Fruit fly (Drosophila melanogaster) whole organism, embryonic: Measurements from ENCODE around the gene yellow-e3.

Experiments
- Ada2b ChIP-seq: fragments of 200-800 bp; sonication (Bioruptor generic); IDR thresholded peaks from 2 replicates; pipeline ENCODE4 v1.3.6; 2022; ENCODE audit warnings: missing biosample characterization, missing genetic modification characterization
- Asciz ChIP-seq: fragments of 200-800 bp; sonication (Bioruptor generic); optimal IDR thresholded peaks from 2 replicates; lab custom pipeline; 2017; ENCODE audit warnings: missing biosample characterization, mild to moderate bottlenecking, missing genetic modification characterization, missing genetic modification reagents
- Bgb ChIP-seq: fragments of 200-800 bp; sonication (Bioruptor generic); IDR thresholded peaks from 2 replicates; pipeline ENCODE4 v1.3.6; 2022; ENCODE audit warnings: missing biosample characterization, missing genetic modification characterization; ENCODE audit not compliant: partially characterized antibody
- Bteb2 ChIP-seq: fragments of 200-800 bp; sonication (Bioruptor generic); optimal IDR thresholded peaks from 2 replicates; lab custom pipeline; 2016; ENCODE audit warnings: missing biosample characterization, missing genetic modification characterization
- CG10274 ChIP-seq: fragments of 200-800 bp; sonication (Bioruptor generic); optimal IDR thresholded peaks from 3 replicates; lab custom pipeline; 2017; ENCODE audit warnings: missing biosample characterization, mild to moderate bottlenecking, missing genetic modification characterization
- CG10654 ChIP-seq: fragments of 200-800 bp; sonication (Bioruptor generic); optimal IDR thresholded peaks from 2 replicates; lab custom pipeline; 2016; ENCODE audit warnings: missing biosample characterization, missing genetic modification characterization
- CG11695 ChIP-seq: fragments of 200-800 bp; sonication (Bioruptor generic); IDR thresholded peaks from 3 replicates; pipeline ENCODE4 v1.3.6; 2022; ENCODE audit warnings: missing biosample characterization, missing genetic modification characterization
- CG12071 ChIP-seq: fragments of 200-800 bp; sonication (Bioruptor generic); optimal IDR thresholded peaks from 3 replicates; lab custom pipeline; 2018; ENCODE audit warnings: missing biosample characterization, mild to moderate bottlenecking, missing genetic modification characterization
- CG17359 ChIP-seq: fragments of 200-800 bp; sonication (Bioruptor generic); optimal IDR thresholded peaks from 3 replicates; lab custom pipeline; 2018; ENCODE audit warnings: missing biosample characterization, mild to moderate bottlenecking, missing genetic modification characterization, moderate library complexity
- CG1792 ChIP-seq: fragments of 200-800 bp; sonication (Bioruptor generic); optimal IDR thresholded peaks from 2 replicates; lab custom pipeline; 2016; ENCODE audit warnings: missing biosample characterization, missing genetic modification characterization
- CG18764 ChIP-seq: fragments of 200-800 bp; sonication (Bioruptor generic); optimal IDR thresholded peaks from 3 replicates; lab custom pipeline; 2016; ENCODE audit warnings: missing biosample characterization, missing genetic modification characterization
- CG2120 ChIP-seq: fragments of 200-800 bp; sonication (Bioruptor generic); optimal IDR thresholded peaks from 3 replicates; lab custom pipeline; 2016; ENCODE audit warnings: missing biosample characterization, missing genetic modification characterization
- CG2129 ChIP-seq: fragments of 200-800 bp; sonication (Bioruptor generic); IDR thresholded peaks from 2 replicates; pipeline ENCODE4 v1.3.6; 2022; ENCODE audit warnings: missing biosample characterization, missing genetic modification characterization; ENCODE audit not compliant: partially characterized antibody
- CG2202 ChIP-seq: fragments of 200-800 bp; sonication (Bioruptor generic); optimal IDR thresholded peaks from 2 replicates; lab custom pipeline; 2018; ENCODE audit warnings: missing biosample characterization, mild to moderate bottlenecking, missing genetic modification characterization
- CG32767 ChIP-seq: fragments of 200-800 bp; sonication (Bioruptor generic); IDR thresholded peaks from 2 replicates; pipeline ENCODE4 v1.3.6; 2022; ENCODE audit warnings: missing biosample characterization, missing genetic modification characterization
- CG33213 ChIP-seq: fragments of 200-800 bp; sonication (Bioruptor generic); optimal IDR thresholded peaks from 3 replicates; lab custom pipeline; 2016; ENCODE audit warnings: missing biosample characterization, missing genetic modification characterization
- CG3407 ChIP-seq: fragments of 200-800 bp; sonication (Bioruptor generic); optimal IDR thresholded peaks from 2 replicates; lab custom pipeline; 2018; ENCODE audit warnings: missing biosample characterization, mild to moderate bottlenecking, missing genetic modification characterization
- CG4404 ChIP-seq: fragments of 200-800 bp; sonication (Bioruptor generic); IDR thresholded peaks from 2 replicates; pipeline ENCODE4 v1.3.6; 2022; ENCODE audit warnings: missing biosample characterization, missing genetic modification characterization
- CG4820 ChIP-seq: fragments of 200-800 bp; sonication (Bioruptor generic); optimal IDR thresholded peaks from 3 replicates; lab custom pipeline; 2016; ENCODE audit warnings: missing biosample characterization, missing genetic modification characterization
- CG7745 ChIP-seq: fragments of 200-800 bp; sonication (Bioruptor generic); optimal IDR thresholded peaks from 2 replicates; lab custom pipeline; 2018; ENCODE audit warnings: missing biosample characterization, mild to moderate bottlenecking, missing genetic modification characterization, moderate library complexity
- CG7839 ChIP-seq: fragments of 200-800 bp; sonication (Bioruptor generic); optimal IDR thresholded peaks from 3 replicates; lab custom pipeline; 2018; ENCODE audit warnings: missing biosample characterization, mild to moderate bottlenecking, missing genetic modification characterization, moderate library complexity
- CG7963 ChIP-seq: fragments of 200-800 bp; sonication (Bioruptor generic); IDR thresholded peaks from 3 replicates; pipeline ENCODE4 v1.3.6; 2022; ENCODE audit warnings: missing biosample characterization, missing genetic modification characterization; ENCODE audit not compliant: partially characterized antibody
- CG9609 ChIP-seq: fragments of 200-800 bp; sonication (Bioruptor generic); optimal IDR thresholded peaks from 3 replicates; lab custom pipeline; 2016; ENCODE audit warnings: missing biosample characterization, missing genetic modification characterization
- Dfd ChIP-seq, 2 experiments: fragments of >200 bp; optimal IDR thresholded peaks; 2 replicates each; lab custom pipeline; 2017; ENCODE audit warnings: missing biosample characterization in 2 of 2, missing genetic modification characterization in 2 of 2
- Dp ChIP-seq: fragments of 200-800 bp; sonication (Bioruptor generic); optimal IDR thresholded peaks from 2 replicates; lab custom pipeline; 2018; ENCODE audit warnings: missing biosample characterization, mild to moderate bottlenecking, missing genetic modification characterization, moderate library complexity
- Drgx ChIP-seq: fragments of 200-800 bp; sonication (Bioruptor generic); IDR thresholded peaks from 2 replicates; pipeline ENCODE4 v1.3.6; 2022; ENCODE audit warnings: missing biosample characterization, missing genetic modification characterization
- E2f1 ChIP-seq: fragments of 200-800 bp; sonication (Bioruptor generic); IDR thresholded peaks from 2 replicates; pipeline ENCODE4 v1.3.6; 2022; ENCODE audit warnings: missing biosample characterization, missing genetic modification characterization
- Eip74EF ChIP-seq, 2 experiments: fragments of 200-800 bp in 1 of 2; fragments of >200 bp in 1 of 2; sonication (Bioruptor generic) in 1 of 2; optimal IDR thresholded peaks; 2 replicates each; lab custom pipeline; 2017 to 2019; ENCODE audit warnings: missing biosample characterization in 2 of 2, missing genetic modification characterization in 2 of 2, mild to moderate bottlenecking in 1 of 2, moderate library complexity in 1 of 2
- Fer3 ChIP-seq: fragments of 200-800 bp; sonication (Bioruptor generic); optimal IDR thresholded peaks from 2 replicates; lab custom pipeline; 2018; ENCODE audit warnings: missing biosample characterization, mild to moderate bottlenecking, missing genetic modification characterization, moderate library complexity
- HLH3B ChIP-seq: fragments of 200-800 bp; sonication (Bioruptor generic); IDR thresholded peaks from 2 replicates; pipeline ENCODE4 v1.3.6; 2022; ENCODE audit warnings: missing biosample characterization, missing genetic modification characterization
- Ravus ChIP-seq: fragments of 200-800 bp; sonication (Bioruptor generic); IDR thresholded peaks from 2 replicates; pipeline ENCODE4 v1.3.6; 2022; ENCODE audit warnings: missing biosample characterization, missing genetic modification characterization
- TFAM ChIP-seq: fragments of 200-800 bp; sonication (Bioruptor generic); optimal IDR thresholded peaks from 2 replicates; lab custom pipeline; 2017; ENCODE audit warnings: missing biosample characterization, missing genetic modification characterization, inconsistent platforms
- Trl ChIP-seq, 3 experiments: fragments of >200 bp in 2 of 3; fragments of 200-800 bp in 1 of 3; sonication (Bioruptor generic) in 1 of 3; optimal IDR thresholded peaks; 2 replicates in 1 of 3; 3 replicates in 2 of 3; lab custom pipeline; 2016 to 2017; ENCODE audit warnings: missing biosample characterization in 1 of 3, missing genetic modification characterization in 1 of 3
- amos ChIP-seq: fragments of 200-800 bp; sonication (Bioruptor generic); IDR thresholded peaks from 2 replicates; pipeline ENCODE4 v1.3.6; 2022; ENCODE audit warnings: missing biosample characterization, missing genetic modification characterization; ENCODE audit not compliant: partially characterized antibody
- bsh ChIP-seq, 2 experiments: fragments of 200-800 bp; sonication (Bioruptor generic); optimal IDR thresholded peaks; 2 replicates each; lab custom pipeline; 2017 to 2018; ENCODE audit warnings: mild to moderate bottlenecking in 2 of 2, missing biosample characterization in 2 of 2, missing genetic modification characterization in 2 of 2, moderate library complexity in 1 of 2
- cwo ChIP-seq: fragments of 200-800 bp; sonication (Bioruptor generic); optimal IDR thresholded peaks from 3 replicates; lab custom pipeline; 2017; ENCODE audit warnings: missing biosample characterization, missing genetic modification characterization, mild to moderate bottlenecking, moderate library complexity, missing genetic modification reagents
- dan ChIP-seq: fragments of 200-800 bp; sonication (Bioruptor generic); IDR thresholded peaks from 2 replicates; pipeline ENCODE4 v1.3.6; 2022; ENCODE audit warnings: missing biosample characterization, missing genetic modification characterization
- dpn ChIP-seq, 2 experiments: fragments of 200-800 bp; sonication (Bioruptor generic); optimal IDR thresholded peaks; 3 replicates each; lab custom pipeline; 2016; ENCODE audit warnings: missing biosample characterization in 2 of 2, missing genetic modification characterization in 2 of 2
- dysf ChIP-seq: fragments of 200-800 bp; sonication (Bioruptor generic); IDR thresholded peaks from 3 replicates; pipeline ENCODE4 v1.3.6; 2022; ENCODE audit warnings: missing biosample characterization, missing genetic modification characterization
- emc ChIP-seq: fragments of 200-800 bp; sonication (Bioruptor generic); optimal IDR thresholded peaks from 2 replicates; lab custom pipeline; 2016; ENCODE audit warnings: missing biosample characterization, missing genetic modification characterization
- fu2 ChIP-seq: fragments of 200-800 bp; sonication (Bioruptor generic); optimal IDR thresholded peaks from 2 replicates; lab custom pipeline; 2016; ENCODE audit warnings: missing biosample characterization, missing genetic modification characterization
- gro ChIP-seq: fragments of 200-800 bp; sonication (Bioruptor generic); optimal IDR thresholded peaks from 2 replicates; lab custom pipeline; 2016; ENCODE audit warnings: missing biosample characterization, missing genetic modification characterization
- kni ChIP-seq: fragments of 200-800 bp; sonication (Bioruptor generic); optimal IDR thresholded peaks from 3 replicates; lab custom pipeline; 2017; ENCODE audit warnings: mild to moderate bottlenecking, missing biosample characterization, missing genetic modification reagents, missing genetic modification characterization
- lola ChIP-seq, 3 experiments: fragments of >200 bp in 2 of 3; fragments of 200-800 bp in 1 of 3; sonication (Bioruptor generic) in 1 of 3; optimal IDR thresholded peaks; 2 replicates each; lab custom pipeline; 2017 to 2019; ENCODE audit warnings: missing biosample characterization in 3 of 3, missing genetic modification characterization in 3 of 3, mild to moderate bottlenecking in 1 of 3, moderate library complexity in 1 of 3
- ranshi ChIP-seq: fragments of 200-800 bp; sonication (Bioruptor generic); IDR thresholded peaks from 2 replicates; pipeline ENCODE4 v1.3.6; 2022; ENCODE audit warnings: missing biosample characterization, missing genetic modification characterization
- run ChIP-seq: fragments of 200-800 bp; sonication (Bioruptor generic); optimal IDR thresholded peaks from 3 replicates; lab custom pipeline; 2018; ENCODE audit warnings: missing biosample characterization, mild to moderate bottlenecking, missing genetic modification characterization
- shn ChIP-seq: fragments of 200-800 bp; sonication (Bioruptor generic); optimal IDR thresholded peaks from 3 replicates; lab custom pipeline; 2016; ENCODE audit warnings: missing biosample characterization, missing genetic modification characterization
- wek ChIP-seq: fragments of 200-800 bp; sonication (Bioruptor generic); optimal IDR thresholded peaks from 3 replicates; lab custom pipeline; 2018; ENCODE audit warnings: missing biosample characterization, mild to moderate bottlenecking, missing genetic modification characterization, moderate library complexity

The yellow-e3 gene

DNA sequence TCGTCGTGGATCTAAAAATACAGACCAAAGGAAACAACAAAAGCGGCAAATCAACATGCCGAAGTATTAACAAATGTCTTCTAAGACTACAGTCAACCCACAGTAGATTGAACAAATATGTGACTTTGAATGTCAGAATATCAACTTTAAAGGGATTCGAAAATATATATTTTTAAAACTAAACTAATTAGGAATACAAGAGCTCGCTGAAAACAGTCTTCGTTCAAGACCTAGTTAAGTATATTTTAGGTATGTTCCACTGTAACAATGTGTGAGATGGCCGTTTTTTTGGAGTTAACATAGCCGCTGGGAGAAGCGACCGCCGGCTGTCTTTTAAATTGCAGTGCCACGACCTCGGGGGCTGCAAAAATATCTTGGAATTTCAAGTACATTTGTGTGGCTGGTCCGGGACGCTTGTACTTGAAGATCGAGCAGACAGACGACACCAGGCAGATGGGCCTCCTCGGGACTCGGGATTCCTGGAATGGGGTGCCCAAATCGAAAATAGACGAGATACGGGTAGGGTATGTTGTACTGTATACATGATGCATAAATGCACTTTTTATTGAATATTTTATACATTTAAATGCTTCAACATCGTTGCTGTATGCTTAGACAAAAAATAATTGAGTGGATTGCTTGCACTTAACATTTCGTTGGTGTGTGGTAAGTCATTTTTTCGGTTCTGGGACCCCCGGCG lies 23.8 kb upstream of the yellow-e3 start (continued):
- no peak for TF ChIP-seq CG7963 (GFP tag; lab: Robert Waterston, UW)
- TF ChIP-seq Ada2b (GFP tag; lab: Robert Waterston, UW), result peak; percentile 78
- peak; percentile 60; the same call in 1 of the 2 replicates for TF ChIP-seq E2f1
- TF ChIP-seq CG18764 (GFP tag; lab: Kevin White, UChicago), result peak; percentile 25
- no peak for TF ChIP-seq dan (GFP tag; lab: Robert Waterston, UW)
- TF ChIP-seq Dp (GFP tag; lab: Kevin White, UChicago), result no peak
- TF ChIP-seq Fer3 (tag; lab: Kevin White, UChicago), result peak; percentile 53
- TF ChIP-seq Drgx, result peak; percentile 78
- TF ChIP-seq CG2129, result no peak
- peak; percentile 42 for TF ChIP-seq cwo
- no peak for TF ChIP-seq CG10274
- TF ChIP-seq CG7745 (tag; lab: Kevin White, UChicago), result no peak
- TF ChIP-seq bsh (GFP tag; optimal IDR thresholded peaks at IDR 0.05; lab: Kevin White, UChicago), result peak; percentile 60 to 82
- TF ChIP-seq emc, result no peak
- TF ChIP-seq gro (GFP tag; lab: Kevin White, UChicago), result no peak
- TF ChIP-seq CG33213 (GFP tag; lab: Kevin White, UChicago), result peak; percentile 19
- no peak for TF ChIP-seq amos (GFP tag; lab: Robert Waterston, UW)
- peak; percentile 71 for TF ChIP-seq CG12071 (GFP tag; lab: Kevin White, UChicago)
- no peak for TF ChIP-seq Ravus
- peak; percentile 4 for TF ChIP-seq wek
- TF ChIP-seq CG2202 (tag; lab: Kevin White, UChicago), result peak; percentile 53
- TF ChIP-seq CG9609 (GFP tag; lab: Kevin White, UChicago), result peak; percentile 49
- TF ChIP-seq CG2120 (GFP tag; lab: Kevin White, UChicago), result peak; percentile 51
- no peak for TF ChIP-seq CG1792 (GFP tag; lab: Kevin White, UChicago)
- TF ChIP-seq CG11695, result 0 out of 3 replicates have a peak, but pooled peaks have one; percentile 36
- no peak for TF ChIP-seq kni (GFP tag; lab: Kevin White, UChicago)
- TF ChIP-seq Dfd (GFP tag; optimal IDR thresholded peaks at IDR 0.05; lab: Kevin White, UChicago), result no peak
- peak; percentile 46 for TF ChIP-seq Bteb2 (GFP tag; lab: Kevin White, UChicago)
- TF ChIP-seq shn (GFP tag; lab: Kevin White, UChicago), result peak; percentile 25
- TF ChIP-seq Trl (optimal IDR thresholded peaks at IDR 0.05; lab: Kevin White, UChicago), result no peak
- TF ChIP-seq Trl (GFP tag; optimal IDR thresholded peaks at IDR 0.05; lab: Kevin White, UChicago), result peak; percentile 19
- peak; percentile 29 for TF ChIP-seq TFAM
- TF ChIP-seq CG10654 (GFP tag; lab: Kevin White, UChicago), result peak; percentile 46
- TF ChIP-seq CG17359, result peak; percentile 79
- TF ChIP-seq dpn (GFP tag; optimal IDR thresholded peaks at IDR 0.05; lab: Kevin White, UChicago), result peak; percentile 55 to 73
- TF ChIP-seq CG3407, result peak; percentile 29
- TF ChIP-seq Bgb (GFP tag; lab: Robert Waterston, UW), result no peak
- TF ChIP-seq ranshi (GFP tag; lab: Robert Waterston, UW), result peak; percentile 64; the same call in 1 of the 2 replicates
- TF ChIP-seq Eip74EF (GFP tag; optimal IDR thresholded peaks at IDR 0.05; lab: Kevin White, UChicago), result peak in 1 of 2 experiments; percentile 26
- peak; percentile 80 for TF ChIP-seq CG7839 (tag; lab: Kevin White, UChicago)
- peak; percentile 81 for TF ChIP-seq HLH3B (GFP tag; lab: Robert Waterston, UW)
- TF ChIP-seq CG4404 (GFP tag; lab: Robert Waterston, UW), result peak; percentile 64
- no peak for TF ChIP-seq CG32767
- TF ChIP-seq dysf (GFP tag; lab: Robert Waterston, UW), result peak; percentile 71
- no peak for TF ChIP-seq fu2
- TF ChIP-seq run (tag; lab: Kevin White, UChicago), result peak; percentile 37
- TF ChIP-seq lola (GFP tag; optimal IDR thresholded peaks at IDR 0.05; lab: Kevin White, UChicago), result peak in 1 of 3 experiments; percentile 61
- TF ChIP-seq CG4820 (GFP tag; lab: Kevin White, UChicago), result peak; percentile 63
- TF ChIP-seq Asciz (GFP tag; lab: Kevin White, UChicago), result peak; percentile 57
